Worm (Caenorhabditis elegans) whole organism, L1 larva: Measurements from ENCODE around the gene npr-31.
A peak's percentile ranks its signal among the peaks of the same experiment; 100 is the strongest.

Source experiments
- C04F5.9 ChIP-seq: sonication (generic microtip); optimal IDR thresholded peaks from 2 replicates; lab custom pipeline; 2016; ENCODE audit warnings: missing genetic modification characterization, missing compliant biosample characterization
- C34B4.2 ChIP-seq: sonication (generic microtip); optimal IDR thresholded peaks from 2 replicates; lab custom pipeline; 2017; ENCODE audit warnings: mild to moderate bottlenecking, missing genetic modification characterization, missing compliant biosample characterization
- aly-2 ChIP-seq: fragments of 150-350 bp; optimal IDR thresholded peaks from 2 replicates; lab custom pipeline; 2014; ENCODE audit warnings: missing biosample characterization, missing genetic modification characterization
- ama-1 ChIP-seq: fragments of 150-350 bp; optimal IDR thresholded peaks from 2 replicates; lab custom pipeline; 2014
- blmp-1 ChIP-seq: fragments of 150-350 bp; optimal IDR thresholded peaks from 2 replicates; lab custom pipeline; 2014; ENCODE audit warnings: missing biosample characterization, missing genetic modification characterization
- ceh-82 ChIP-seq, 3 experiments: fragments of 150-350 bp in 1 of 3; sonication (generic microtip) in 2 of 3; optimal IDR thresholded peaks; 2 replicates each; lab custom pipeline; 2014 to 2017; ENCODE audit warnings: missing biosample characterization in 3 of 3, missing genetic modification characterization in 3 of 3
- ceh-88 ChIP-seq: fragments of 200-800 bp; sonication (Bioruptor generic); IDR thresholded peaks from 2 replicates; pipeline ENCODE4 v1.3.6; 2022; ENCODE audit warnings: missing genetic modification characterization, missing compliant biosample characterization
- ceh-90 ChIP-seq: sonication (generic microtip); optimal IDR thresholded peaks from 2 replicates; lab custom pipeline; 2016; ENCODE audit warnings: missing genetic modification characterization, missing compliant biosample characterization
- dpl-1 ChIP-seq, 3 experiments: fragments of 150-350 bp in 2 of 3; sonication (generic microtip) in 1 of 3; optimal IDR thresholded peaks; 2 replicates each; lab custom pipeline; 2014 to 2017; ENCODE audit warnings: missing biosample characterization in 3 of 3, missing genetic modification characterization in 3 of 3, missing genetic modification reagents in 3 of 3
- efl-1 ChIP-seq, 4 experiments: fragments of 150-350 bp; optimal IDR thresholded peaks in 3 of 4; peaks in 1 of 4; 1 replicate in 1 of 4; 2 replicates in 3 of 4; lab custom pipeline; 2014; ENCODE audit warnings: missing biosample characterization in 2 of 4, missing genetic modification characterization in 2 of 4, missing genetic modification reagents in 2 of 4
- egl-13 ChIP-seq: sonication (generic microtip); optimal IDR thresholded peaks from 2 replicates; lab custom pipeline; 2016; ENCODE audit warnings: missing genotype, missing genetic modification reagents, missing genetic modification characterization, missing compliant biosample characterization
- elt-2 ChIP-seq: sonication (generic microtip); optimal IDR thresholded peaks from 2 replicates; lab custom pipeline; 2016; ENCODE audit warnings: missing genetic modification characterization, mild to moderate bottlenecking, inconsistent platforms, missing compliant biosample characterization, missing genetic modification reagents
- elt-3 ChIP-seq, 6 experiments: fragments of 150-350 bp in 1 of 6; sonication (generic microtip); optimal IDR thresholded peaks; 2 replicates each; lab custom pipeline; 2017 to 2018; ENCODE audit warnings: missing biosample characterization in 6 of 6, missing genetic modification characterization in 6 of 6, inconsistent platforms in 1 of 6
- fkh-8 ChIP-seq: sonication (generic microtip); optimal IDR thresholded peaks from 2 replicates; lab custom pipeline; 2016; ENCODE audit warnings: mild to moderate bottlenecking, missing genetic modification characterization, missing compliant biosample characterization
- grh-1 ChIP-seq: fragments of 200-800 bp; sonication (Bioruptor generic); IDR thresholded peaks from 2 replicates; pipeline ENCODE4 v1.3.6; 2022; ENCODE audit warnings: missing genetic modification reagents, missing genetic modification characterization, missing compliant biosample characterization
- hlh-17 ChIP-seq: fragments of 200-800 bp; sonication (Bioruptor generic); optimal IDR thresholded peaks from 2 replicates; lab custom pipeline; 2018; ENCODE audit warnings: missing genetic modification characterization, mild to moderate bottlenecking, missing compliant biosample characterization, moderate library complexity, borderline replicate concordance
- irx-1 ChIP-seq: sonication (generic microtip); optimal IDR thresholded peaks from 2 replicates; lab custom pipeline; 2016; ENCODE audit warnings: missing genetic modification characterization, missing compliant biosample characterization
- lin-13 ChIP-seq: fragments of 150-350 bp; optimal IDR thresholded peaks from 2 replicates; lab custom pipeline; 2014; ENCODE audit warnings: missing biosample characterization, missing genetic modification reagents, missing genetic modification characterization
- lin-35 ChIP-seq, 2 experiments: fragments of 150-350 bp; optimal IDR thresholded peaks; 2 replicates each; lab custom pipeline; 2014; ENCODE audit warnings: missing biosample characterization in 2 of 2, missing genetic modification characterization in 2 of 2, missing genetic modification reagents in 2 of 2
- mab-9 ChIP-seq: fragments of 200-800 bp; sonication (Bioruptor generic); IDR thresholded peaks from 2 replicates; pipeline ENCODE4 v1.3.6; 2022; ENCODE audit warnings: missing genetic modification reagents, missing genetic modification characterization, missing compliant biosample characterization
- mef-2 ChIP-seq: fragments of 150-350 bp; optimal IDR thresholded peaks from 2 replicates; lab custom pipeline; 2014; ENCODE audit warnings: missing biosample characterization, missing genetic modification characterization
- mep-1 ChIP-seq: fragments of 150-350 bp; optimal IDR thresholded peaks from 2 replicates; lab custom pipeline; 2014; ENCODE audit warnings: missing biosample characterization, missing genetic modification characterization
- nhr-11 ChIP-seq: fragments of 150-350 bp; optimal IDR thresholded peaks from 2 replicates; lab custom pipeline; 2014; ENCODE audit warnings: missing biosample characterization, missing genetic modification characterization
- nhr-77 ChIP-seq: fragments of 150-350 bp; optimal IDR thresholded peaks from 2 replicates; lab custom pipeline; 2014; ENCODE audit warnings: missing biosample characterization, missing genetic modification characterization
- nhr-84 ChIP-seq: sonication (generic microtip); optimal IDR thresholded peaks from 2 replicates; lab custom pipeline; 2017; ENCODE audit warnings: missing biosample characterization, missing genetic modification characterization
- nhr-85 ChIP-seq: sonication (generic microtip); peaks from one replicate; lab custom pipeline; 2016; ENCODE audit warnings: missing genetic modification characterization, inconsistent platforms, missing compliant biosample characterization
- rnt-1 ChIP-seq: sonication (generic microtip); optimal IDR thresholded peaks from 2 replicates; lab custom pipeline; 2016; ENCODE audit warnings: mild to moderate bottlenecking, missing genetic modification characterization, moderate library complexity, missing compliant biosample characterization
- snpc-4 ChIP-seq: fragments of 150-350 bp; optimal IDR thresholded peaks from 2 replicates; lab custom pipeline; 2014; ENCODE audit warnings: missing biosample characterization, missing genetic modification characterization
- unc-30 ChIP-seq: sonication (generic microtip); optimal IDR thresholded peaks from 2 replicates; lab custom pipeline; 2017; ENCODE audit warnings: missing biosample characterization, missing genetic modification characterization
- unc-86 ChIP-seq: sonication (generic microtip); optimal IDR thresholded peaks from 2 replicates; lab custom pipeline; 2016; ENCODE audit warnings: missing genetic modification characterization, missing compliant biosample characterization
- xbp-1 ChIP-seq: sonication (generic microtip); optimal IDR thresholded peaks from 2 replicates; lab custom pipeline; 2016; ENCODE audit warnings: missing genetic modification characterization, missing compliant biosample characterization
- zag-1 ChIP-seq: fragments of 150-350 bp; optimal IDR thresholded peaks from 2 replicates; lab custom pipeline; 2014; ENCODE audit warnings: missing biosample characterization, missing genetic modification characterization
- zip-4 ChIP-seq: fragments of 200-800 bp; sonication (Bioruptor generic); optimal IDR thresholded peaks from 2 replicates; lab custom pipeline; 2018; ENCODE audit warnings: mild to moderate bottlenecking, missing genetic modification characterization, moderate library complexity, missing compliant biosample characterization
- ztf-11 ChIP-seq, 2 experiments: sonication (generic microtip); optimal IDR thresholded peaks; 2 replicates each; lab custom pipeline; 2016 to 2017; ENCODE audit warnings: missing genetic modification characterization in 2 of 2, missing biosample characterization in 1 of 2, missing compliant biosample characterization in 1 of 2
- ztf-4 ChIP-seq: fragments of 150-350 bp; optimal IDR thresholded peaks from 2 replicates; lab custom pipeline; 2014; ENCODE audit warnings: missing biosample characterization, missing genetic modification characterization

npr-31 gene

DNA sequence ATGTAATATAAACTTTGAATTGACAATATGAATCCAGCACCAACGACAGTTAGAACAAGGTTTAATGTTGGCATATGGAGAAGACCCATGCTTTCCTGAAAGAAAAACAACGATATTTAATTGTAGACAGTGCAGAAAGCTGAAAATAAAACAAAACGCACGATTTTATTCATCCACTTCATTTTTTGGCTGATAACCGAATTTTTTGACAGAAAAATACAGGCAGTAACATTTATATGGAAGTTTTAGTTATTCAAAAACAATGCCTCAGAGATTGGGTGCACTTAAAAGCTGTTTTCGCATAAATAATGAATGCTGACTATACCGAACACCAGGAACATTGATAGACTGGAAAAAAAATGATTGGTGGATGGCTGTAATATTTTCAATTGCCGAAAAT lies 21.3 kb downstream of the npr-31 start, which contains the start of gene mfsd-13.2:
TSS of gene mfsd-13.2 (minus strand) at position 101 of the 400 bp plus-strand sequence.
- TF ChIP-seq mep-1 (tag; lab: Kevin White, UChicago) (no peak), mef-2 (tag; lab: Kevin White, UChicago) (no peak), lin-35 (GFP tag; optimal IDR thresholded peaks at IDR 0.05; lab: Kevin White, UChicago) (no peak), nhr-85 (tag; lab: Kevin White, UChicago) (peak; percentile 26), aly-2 (tag; lab: Kevin White, UChicago) (no peak), irx-1 (tag; lab: Kevin White, UChicago) (no peak), ceh-90 (tag; lab: Kevin White, UChicago) (no peak), nhr-84 (tag; lab: Kevin White, UChicago) (no peak), snpc-4 (no peak)

DNA sequence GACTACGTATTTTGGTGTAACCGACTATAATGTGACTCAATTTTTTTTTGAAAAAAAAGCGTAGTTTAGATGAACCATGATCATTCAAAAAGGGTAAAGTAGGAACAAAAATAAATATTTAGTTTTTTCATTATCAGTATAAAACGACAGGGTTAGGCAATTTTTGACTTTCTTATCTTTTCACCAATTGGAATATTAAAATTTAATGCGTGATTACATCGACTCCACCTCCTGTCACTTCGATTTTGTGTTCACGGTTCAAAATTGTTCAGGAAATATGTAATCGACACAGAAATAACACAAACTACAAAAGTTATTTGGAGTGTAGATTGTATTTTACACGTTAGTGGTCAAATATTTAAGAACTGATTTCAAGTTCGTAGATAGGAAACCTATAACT lies 22.4 kb downstream of the npr-31 start:
- TF ChIP-seq nhr-11 (no peak), elt-2 (peak; percentile 55), xbp-1 (no peak), ama-1 (lab: Kevin White, UChicago) (no peak), hlh-17 (GFP tag; lab: Kevin White, UChicago) (no peak), ceh-82 (tag; optimal IDR thresholded peaks at IDR 0.05; lab: Kevin White, UChicago) (no peak)

DNA sequence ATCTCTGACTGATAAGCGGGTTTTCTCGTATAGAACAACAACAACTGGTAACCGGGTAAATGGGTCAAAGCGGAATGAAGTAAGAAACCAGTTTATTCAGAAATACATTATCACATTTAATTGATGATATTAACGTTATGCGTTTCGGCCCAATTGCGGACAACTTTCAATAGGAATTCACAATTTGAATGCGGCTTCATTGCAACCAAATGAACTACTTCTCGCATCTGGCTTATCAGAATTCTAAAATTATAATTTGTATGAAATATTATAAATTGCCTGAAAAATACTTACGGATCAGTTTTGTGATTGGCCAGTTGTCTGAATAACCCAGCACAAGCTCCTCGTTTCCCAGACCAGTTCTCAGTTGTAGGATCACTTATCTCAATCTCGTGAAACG lies 24.3 kb downstream of the npr-31 start, which contains the start of gene col-36:
TSS of gene col-36 (minus strand) at position 101 of the 400 bp plus-strand sequence.
- TF ChIP-seq lin-13 (GFP tag; lab: Kevin White, UChicago), result no peak
- TF ChIP-seq grh-1 (GFP tag; lab: Robert Waterston, UW), result no peak
- TF ChIP-seq ceh-88, result no peak
- TF ChIP-seq rnt-1 (tag; lab: Kevin White, UChicago), result no peak
- no peak for TF ChIP-seq fkh-8 (tag; lab: Kevin White, UChicago)
- TF ChIP-seq zip-4 (GFP tag; lab: Kevin White, UChicago), result no peak
- no peak for TF ChIP-seq elt-3 (tag; optimal IDR thresholded peaks at IDR 0.05; lab: Kevin White, UChicago)
- no peak for TF ChIP-seq egl-13 (tag; lab: Kevin White, UChicago)
- TF ChIP-seq nhr-84 (tag; lab: Kevin White, UChicago), result no peak
- no peak for TF ChIP-seq xbp-1
- no peak for TF ChIP-seq dpl-1 (GFP tag; optimal IDR thresholded peaks at IDR 0.05; lab: Kevin White, UChicago)
- no peak for TF ChIP-seq unc-86 (tag; lab: Kevin White, UChicago)
- TF ChIP-seq blmp-1 (tag; lab: Kevin White, UChicago), result no peak
- TF ChIP-seq ceh-90 (tag; lab: Kevin White, UChicago), result no peak
- no peak for TF ChIP-seq zag-1
- no peak for TF ChIP-seq hlh-17 (GFP tag; lab: Kevin White, UChicago)
- TF ChIP-seq ztf-11 (tag; optimal IDR thresholded peaks at IDR 0.05; lab: Kevin White, UChicago), result no peak
- TF ChIP-seq ztf-4, result no peak
- TF ChIP-seq C04F5.9 (tag; lab: Kevin White, UChicago), result no peak

DNA sequence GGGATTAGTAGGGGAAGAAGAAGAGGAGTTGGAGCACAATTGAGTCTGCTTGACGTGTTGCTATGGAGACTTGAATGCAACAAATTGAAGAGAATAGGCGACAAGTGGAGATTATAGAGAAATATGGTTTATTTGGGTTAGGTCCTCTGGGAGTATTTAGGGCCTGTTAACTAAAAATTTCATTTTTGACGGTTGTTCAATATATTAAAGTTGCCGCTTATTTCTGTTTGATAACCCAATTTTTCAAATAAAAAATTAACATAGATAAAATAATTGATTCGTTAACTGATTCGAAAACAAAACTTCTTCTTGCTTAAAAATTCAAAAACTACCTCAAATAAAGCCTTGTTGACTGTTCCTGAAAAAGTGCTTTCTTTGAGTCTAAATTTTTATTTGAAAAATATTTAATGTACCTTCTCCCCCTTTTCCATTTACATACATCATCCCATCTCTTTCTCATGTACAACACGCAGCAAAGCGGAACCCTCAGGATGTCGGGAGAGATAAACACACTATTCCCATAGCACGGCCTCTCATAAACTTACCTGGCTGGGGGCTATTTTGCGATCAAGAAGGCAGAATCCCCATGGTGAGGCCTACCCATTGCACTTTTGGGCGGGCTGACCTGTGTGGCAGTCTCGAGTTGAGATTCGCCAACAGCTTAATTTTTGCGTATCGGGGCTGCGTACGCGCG lies 27.0 kb downstream of the npr-31 start, which contains the start of gene dyf-13:
TSS of gene dyf-13 (minus strand) at position 51 of the 694 bp plus-strand sequence.
- TF ChIP-seq unc-30 (tag; lab: Kevin White, UChicago) (no peak), mab-9 (GFP tag; lab: Robert Waterston, UW) (no peak), nhr-77 (no peak), mef-2 (tag; lab: Kevin White, UChicago) (no peak), aly-2 (tag; lab: Kevin White, UChicago) (no peak)

DNA sequence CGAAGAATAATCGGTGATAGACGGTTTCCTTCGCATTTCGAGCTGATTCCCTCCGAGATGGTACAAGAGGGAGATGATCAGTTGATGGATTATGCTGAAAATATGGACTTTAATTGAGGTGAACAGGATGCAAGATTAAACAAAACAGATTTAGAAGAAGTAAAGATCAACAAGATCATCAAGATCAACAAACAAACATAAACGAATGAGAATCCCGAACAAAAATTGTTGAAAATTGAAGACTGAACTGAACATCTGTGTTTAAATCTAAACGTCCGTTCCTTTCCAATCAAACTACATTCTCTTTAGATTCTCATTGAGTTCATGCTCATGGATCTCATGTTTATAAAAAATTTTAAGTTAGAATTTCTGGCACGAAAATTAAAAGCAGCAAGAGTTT lies 30.4 kb downstream of the npr-31 start, which contains the start of gene glc-4:
TSS of gene glc-4 (minus strand) at position 101 of the 400 bp plus-strand sequence.
- no peak for TF ChIP-seq efl-1 (optimal IDR thresholded peaks at IDR 0.05; lab: Kevin White, UChicago)
- TF ChIP-seq efl-1 (GFP tag; optimal IDR thresholded peaks at IDR 0.05 in 1 of 2; lab: Kevin White, UChicago), result peak in 1 of 2 experiments; percentile 28
- TF ChIP-seq C34B4.2 (tag; lab: Kevin White, UChicago), result no peak
